Fruit fly (Drosophila melanogaster): Measurements from ENCODE around the gene zfh1.

zfh1 gene

DNA sequence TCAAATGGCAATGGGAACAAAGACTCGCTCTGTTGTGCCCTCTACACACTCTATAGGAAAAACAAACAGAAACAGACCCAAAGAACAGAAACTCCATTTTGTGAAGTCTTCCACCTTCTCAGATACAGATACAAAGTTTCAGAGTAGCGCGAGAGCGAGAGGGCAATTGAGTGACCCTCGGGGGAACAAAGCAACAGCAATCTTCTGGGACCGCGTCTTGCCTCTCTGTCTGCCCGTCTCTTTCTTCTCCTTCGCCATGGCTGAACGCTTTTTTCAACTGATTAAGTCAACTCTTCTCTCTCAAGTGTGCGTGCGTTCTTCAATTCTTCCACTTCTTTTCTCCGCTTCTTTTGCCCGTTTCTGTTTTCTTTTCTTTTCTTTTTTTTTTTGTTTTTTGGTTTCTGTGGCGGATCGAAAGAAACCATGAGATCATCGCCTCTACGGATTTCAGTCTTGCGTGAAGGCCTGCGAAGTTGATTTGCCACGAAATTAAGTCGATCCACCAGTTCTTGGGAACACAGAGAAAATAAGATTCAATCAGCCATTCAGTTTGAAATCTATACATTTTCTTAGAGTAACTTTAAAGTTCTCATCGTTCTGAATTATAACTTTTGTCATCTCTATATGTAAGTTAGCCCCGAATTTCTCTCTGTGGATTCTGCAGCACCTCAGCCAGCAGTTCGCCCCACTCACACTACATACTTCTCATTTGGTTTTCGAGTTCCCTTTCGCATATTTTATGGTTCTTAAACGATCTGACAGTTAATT lies 7.2 kb downstream of the zfh1 start:
- TF ChIP-seq fd96Cb (tag; optimal IDR thresholded peaks at IDR 0.05), result peak; percentile 0
- peak; percentile 6 for TF ChIP-seq unpg (GFP tag; optimal IDR thresholded peaks at IDR 0.05)
- TF ChIP-seq pum (GFP tag; optimal IDR thresholded peaks at IDR 0.05), result no peak
- no peak for TF ChIP-seq CG13296 (GFP tag; optimal IDR thresholded peaks at IDR 0.05)
- no peak for TF ChIP-seq CG10147 (GFP tag; optimal IDR thresholded peaks at IDR 0.05)
- TF ChIP-seq CG2199 (GFP tag; IDR thresholded peaks at IDR 0.05), result 0 out of 3 replicates have a peak, but pooled peaks have one; percentile 35
- no peak for TF ChIP-seq CG31224 (GFP tag; IDR thresholded peaks at IDR 0.05)
- TF ChIP-seq hb (GFP tag; IDR thresholded peaks at IDR 0.05; ENCODE audit: partially characterized antibody), result no peak
- TF ChIP-seq Nf-YB (GFP tag; optimal IDR thresholded peaks at IDR 0.05), result peak; percentile 76
- 0 out of 2 replicates have a peak, but pooled peaks have one; percentile 42 for TF ChIP-seq crol (GFP tag; IDR thresholded peaks at IDR 0.05)
- TF ChIP-seq CG34422 (GFP tag; IDR thresholded peaks at IDR 0.05), result no peak
- TF ChIP-seq CG32767 (GFP tag; IDR thresholded peaks at IDR 0.05), result 0 out of 2 replicates have a peak, but pooled peaks have one; percentile 17
- peak in 1 of 2 experiments; percentile 43 for TF ChIP-seq bsh (GFP tag; optimal IDR thresholded peaks at IDR 0.05)
- TF ChIP-seq pros (GFP tag; optimal IDR thresholded peaks at IDR 0.05), result peak; percentile 88
- TF ChIP-seq gem (tag; optimal IDR thresholded peaks at IDR 0.05), result peak; percentile 18
- TF ChIP-seq CG1792 (GFP tag; optimal IDR thresholded peaks at IDR 0.05), result no peak
- no peak for TF ChIP-seq Dek (tag; optimal IDR thresholded peaks at IDR 0.05)
- peak; percentile 46 for TF ChIP-seq Nf-YC (tag; optimal IDR thresholded peaks at IDR 0.05)
- TF ChIP-seq CG16815 (GFP tag; optimal IDR thresholded peaks at IDR 0.05), result no peak
- no peak for TF ChIP-seq CG2712 (tag; optimal IDR thresholded peaks at IDR 0.05)
- no peak for TF ChIP-seq Ets65A (GFP tag)
- peak; percentile 63 for TF ChIP-seq sens (GFP tag)
- TF ChIP-seq slbo (GFP tag; IDR thresholded peaks at IDR 0.05), result peak; percentile 26; the same call in 1 of the 2 replicates
- no peak for TF ChIP-seq Six4 (GFP tag; optimal IDR thresholded peaks at IDR 0.05)
- TF ChIP-seq CG10321 (GFP tag; IDR thresholded peaks at IDR 0.05), result peak; percentile 60
- TF ChIP-seq CG1832 (GFP tag; optimal IDR thresholded peaks at IDR 0.05), result peak; percentile 68
- peak; percentile 8 to 9 for TF ChIP-seq Trl (optimal IDR thresholded peaks at IDR 0.05)
- no peak for TF ChIP-seq Trl (GFP tag; optimal IDR thresholded peaks at IDR 0.05)
- TF ChIP-seq row (GFP tag; IDR thresholded peaks at IDR 0.05), result 0 out of 3 replicates have a peak, but pooled peaks have one; percentile 24
- TF ChIP-seq dm (GFP tag; optimal IDR thresholded peaks at IDR 0.05), result no peak
- TF ChIP-seq cg (GFP tag; optimal IDR thresholded peaks at IDR 0.05), result peak; percentile 41
- TF ChIP-seq lbe (GFP tag; optimal IDR thresholded peaks at IDR 0.05), result no peak

DNA sequence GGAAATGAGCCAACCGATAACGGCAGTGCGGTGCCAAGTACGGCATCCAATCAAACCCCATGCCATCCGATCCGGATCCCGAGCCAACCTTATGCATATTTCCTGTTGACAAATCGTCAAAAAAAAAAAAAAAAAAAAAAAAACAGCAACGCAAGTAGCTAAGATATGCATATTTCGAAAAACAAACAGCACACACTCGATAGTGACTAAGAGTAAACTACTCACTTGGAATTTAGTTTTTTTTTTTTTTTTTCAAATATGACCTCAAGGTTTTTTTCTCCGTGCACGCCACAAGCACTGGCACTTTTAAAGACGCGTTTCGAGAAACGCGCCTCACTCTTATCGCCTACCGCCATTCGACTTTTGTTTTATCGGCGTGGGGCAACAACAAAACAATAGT lies 9.5 kb downstream of the zfh1 start:
- TF ChIP-seq sens (GFP tag) (peak; percentile 85), CG30403 (GFP tag; optimal IDR thresholded peaks at IDR 0.05) (peak; percentile 9), Optix (GFP tag; IDR thresholded peaks at IDR 0.05) (no peak), ara (GFP tag; IDR thresholded peaks at IDR 0.05) (peak; percentile 18; the same call in 1 of the 2 replicates), p53 (GFP tag; optimal IDR thresholded peaks at IDR 0.05) (no peak), cwo (GFP tag; optimal IDR thresholded peaks at IDR 0.05) (no peak), crol (GFP tag; IDR thresholded peaks at IDR 0.05) (no peak), Atf6 (GFP tag; IDR thresholded peaks at IDR 0.05) (no peak), YL-1 (GFP tag; optimal IDR thresholded peaks at IDR 0.05) (no peak), dysf (GFP tag; IDR thresholded peaks at IDR 0.05) (0 out of 3 replicates have a peak, but pooled peaks have one; percentile 6), CG17328 (GFP tag; IDR thresholded peaks at IDR 0.05) (peak; percentile 32; the same call in 1 of the 2 replicates), maf-S (GFP tag; optimal IDR thresholded peaks at IDR 0.05) (no peak), MBD-R2 (GFP tag; IDR thresholded peaks at IDR 0.05) (no peak), CG6175 (GFP tag; IDR thresholded peaks at IDR 0.05) (no peak), hb (GFP tag; IDR thresholded peaks at IDR 0.05; ENCODE audit: partially characterized antibody) (no peak), cad (GFP tag; optimal IDR thresholded peaks at IDR 0.05) (no peak), CG7271 (tag; optimal IDR thresholded peaks at IDR 0.05) (no peak), CG12391 (tag; optimal IDR thresholded peaks at IDR 0.05) (peak; percentile 2), CG3407 (GFP tag; optimal IDR thresholded peaks at IDR 0.05) (no peak), bsh (GFP tag; optimal IDR thresholded peaks at IDR 0.05) (peak in 1 of 2 experiments; percentile 34), otp (GFP tag; IDR thresholded peaks at IDR 0.05) (no peak), fu2 (GFP tag; optimal IDR thresholded peaks at IDR 0.05) (no peak), D19A (tag; optimal IDR thresholded peaks at IDR 0.05) (no peak)
